Worm (Caenorhabditis elegans): ENCODE results near the gene gcy-4.

DNA sequence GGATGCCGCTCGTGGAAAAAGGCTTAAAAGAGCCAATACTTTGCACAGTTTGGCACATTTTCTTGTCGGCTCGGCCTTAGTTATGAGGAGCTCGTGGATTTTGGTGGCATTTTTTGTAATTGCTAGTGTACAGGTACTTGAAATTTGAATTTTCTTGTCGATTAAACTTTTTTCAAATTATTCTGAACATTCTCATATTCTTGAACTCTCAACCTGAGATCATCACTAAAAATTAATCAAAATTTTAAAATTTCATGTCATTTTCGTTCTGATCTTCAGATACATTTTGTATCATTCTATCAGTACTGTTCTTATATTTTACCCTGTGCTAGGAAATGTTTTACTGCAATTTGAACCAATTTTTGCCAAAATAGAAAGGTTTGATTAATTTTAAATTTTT, 12.8 kb upstream of the gcy-4 start, which contains the start of gene idpp-4:
- TF ChIP-seq med-1 (GFP tag; optimal IDR thresholded peaks at IDR 0.05; ENCODE audit: insufficient read depth) = no peak
- TF ChIP-seq flt-1 (GFP tag; IDR thresholded peaks at IDR 0.05) = no peak
- no peak for TF ChIP-seq ztf-23 (GFP tag; IDR thresholded peaks at IDR 0.05)
- no peak for TF ChIP-seq T22C8.4 (GFP tag; IDR thresholded peaks at IDR 0.05)
- no peak for TF ChIP-seq ref-1 (GFP tag; conservative IDR thresholded peaks at IDR 0.05)
- no peak for TF ChIP-seq klf-2 (GFP tag; conservative IDR thresholded peaks at IDR 0.05)
- TF ChIP-seq tab-1 (GFP tag; IDR thresholded peaks at IDR 0.05) = no peak
- no peak for TF ChIP-seq cog-1 (tag; optimal IDR thresholded peaks at IDR 0.05)

All from whole organism, midembryonic.